Worm (Caenorhabditis elegans) whole organism, L4/young adult: ENCODE measurements around the gene mrpl-28.

Experiments used
- W03F9.2 ChIP-seq: fragments of 150-350 bp; optimal IDR thresholded peaks from 2 replicates; lab custom pipeline; 2014; ENCODE audit warnings: missing biosample characterization, missing genetic modification characterization
- dao-5 ChIP-seq: sonication (generic microtip); optimal IDR thresholded peaks from 2 replicates; lab custom pipeline; 2016; ENCODE audit warnings: missing genotype, missing genetic modification characterization, moderate library complexity, missing compliant biosample characterization
- him-1 ChIP-seq: sonication (generic microtip); optimal IDR thresholded peaks from 2 replicates; lab custom pipeline; 2016; ENCODE audit warnings: missing genotype, missing genetic modification reagents, missing genetic modification characterization, missing compliant biosample characterization

Gene mrpl-28

ce11 chrII:122008-122407 is 33.8 kb downstream of the mrpl-28 start:
- TF ChIP-seq W03F9.2 (tag; lab: Kevin White, UChicago) (no peak), him-1 (tag; lab: Kevin White, UChicago) (no peak), dao-5 (tag; lab: Kevin White, UChicago) (no peak)

ce11 chrII:121121-121520 is 34.7 kb downstream of the mrpl-28 start, which contains the start of gene K10B4.3:
K10B4.3 (minus strand) TSS chrII:121221.
- TF ChIP-seq dao-5 (tag; lab: Kevin White, UChicago), result no peak
- TF ChIP-seq W03F9.2 (tag; lab: Kevin White, UChicago), result no peak
- no peak for TF ChIP-seq him-1 (tag; lab: Kevin White, UChicago)

DNA sequence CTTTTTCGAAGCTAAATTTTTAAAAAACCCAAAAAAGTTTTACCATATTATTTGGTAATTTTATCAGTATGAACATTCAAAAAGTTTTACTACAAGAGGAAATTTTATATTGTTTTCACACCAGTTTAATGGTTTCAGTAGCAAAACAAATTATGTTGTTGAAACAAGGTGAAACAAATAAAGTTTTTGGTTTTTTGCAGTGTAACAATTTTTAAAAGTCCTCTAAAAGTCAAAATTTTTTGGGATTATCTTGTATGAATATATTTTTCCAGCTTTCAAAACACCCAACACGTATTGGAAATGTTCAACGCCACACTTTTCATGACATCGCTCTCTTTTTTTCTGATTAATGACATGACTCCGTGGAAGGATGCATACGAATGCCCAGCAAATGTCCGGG is 38.9 kb downstream of the mrpl-28 start, which contains the start of gene srt-54:
Gene srt-54 (plus strand): TSS at position 301 of the 400 bp plus-strand sequence.
- TF ChIP-seq W03F9.2 (tag; lab: Kevin White, UChicago), result no peak
- no peak for TF ChIP-seq dao-5 (tag; lab: Kevin White, UChicago)

DNA sequence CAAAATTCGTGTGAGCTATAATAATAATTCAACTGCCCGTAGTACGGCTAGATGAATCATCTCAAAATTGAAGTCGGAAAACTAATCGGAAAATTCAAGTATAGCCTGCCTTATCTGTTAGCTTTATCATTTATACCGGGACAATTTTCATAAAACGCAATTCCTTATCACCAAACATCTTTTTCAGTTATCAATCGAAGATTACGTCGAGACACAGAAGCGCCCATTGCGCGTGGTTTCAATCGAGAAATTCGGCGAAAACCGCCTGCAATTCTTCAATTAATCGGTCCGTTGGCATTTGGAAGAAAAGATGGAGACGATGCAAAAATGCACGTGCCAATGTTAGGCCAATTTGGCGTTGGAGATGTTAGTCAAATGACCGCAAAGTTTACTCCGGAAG is 43.6 kb downstream of the mrpl-28 start:
- TF ChIP-seq dao-5 (tag; lab: Kevin White, UChicago), result no peak

- TF ChIP-seq W03F9.2 (tag; lab: Kevin White, UChicago) (no peak), him-1 (tag; lab: Kevin White, UChicago) (no peak), dao-5 (tag; lab: Kevin White, UChicago) (no peak)
Measured at ce11 chrII:111267-111666, 44.5 kb downstream of the mrpl-28 start, which contains the start of gene C50D2.1. C50D2.1 (plus strand) TSS chrII:111567.

- no peak for TF ChIP-seq him-1 (tag; lab: Kevin White, UChicago)
- no peak for TF ChIP-seq W03F9.2 (tag; lab: Kevin White, UChicago)
- TF ChIP-seq dao-5 (tag; lab: Kevin White, UChicago), result no peak
Measured at ce11 chrII:108865-109264, 46.9 kb downstream of the mrpl-28 start, which contains the start of gene C50D2.2. C50D2.2 (plus strand) TSS chrII:109165.

ce11 chrII:107703-108102 is 48.1 kb downstream of the mrpl-28 start:
- no peak for TF ChIP-seq him-1 (tag; lab: Kevin White, UChicago)
- TF ChIP-seq W03F9.2 (tag; lab: Kevin White, UChicago), result no peak
- no peak for TF ChIP-seq dao-5 (tag; lab: Kevin White, UChicago)

- TF ChIP-seq dao-5 (tag; lab: Kevin White, UChicago) (no peak), him-1 (tag; lab: Kevin White, UChicago) (no peak), W03F9.2 (tag; lab: Kevin White, UChicago) (no peak)
Measured at ce11 chrII:105889-106288, 49.9 kb downstream of the mrpl-28 start, which contains the start of gene txt-1. txt-1 (plus strand) TSS chrII:106189.

DNA sequence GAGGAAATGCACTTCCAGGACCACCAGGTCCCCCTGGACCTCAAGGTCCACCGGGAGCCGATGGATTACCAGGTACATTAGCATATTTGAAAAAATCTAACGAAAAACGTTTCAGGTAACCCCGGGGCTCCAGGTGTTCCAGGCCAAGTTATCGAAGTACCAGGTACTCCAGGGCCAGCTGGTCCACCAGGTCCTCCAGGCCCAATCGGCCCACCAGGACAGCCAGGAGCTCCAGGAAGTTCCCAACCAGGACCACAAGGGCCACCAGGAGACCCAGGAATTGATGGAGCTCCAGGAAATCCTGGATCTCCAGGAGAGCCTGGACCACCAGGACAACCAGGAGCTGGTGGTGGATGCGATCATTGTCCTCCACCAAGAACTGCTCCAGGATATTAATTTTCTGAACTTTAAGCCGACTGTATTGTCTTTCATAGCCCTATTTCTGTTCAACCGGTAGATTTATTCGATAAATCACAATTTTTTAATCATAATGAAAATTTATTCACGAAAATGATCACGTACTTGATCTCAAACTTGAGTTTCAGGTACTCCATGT is 50.4 kb downstream of the mrpl-28 start:
- TF ChIP-seq dao-5 (tag; lab: Kevin White, UChicago), result no peak
- no peak for TF ChIP-seq him-1 (tag; lab: Kevin White, UChicago)
- no peak for TF ChIP-seq W03F9.2 (tag; lab: Kevin White, UChicago)
